Worm (Caenorhabditis elegans): ENCODE measurements around the gene sre-37.
A peak's percentile ranks its signal among the peaks of the same experiment; 100 is the strongest.

Gene sre-37

ce11 chrII:12459422-12459821 lies 6.2 kb upstream of the sre-37 start, which contains the start of gene tag-281 (continued):
- no peak for TF ChIP-seq lin-11 (tag; optimal IDR thresholded peaks at IDR 0.05)
- no peak for TF ChIP-seq ttx-3 (tag; optimal IDR thresholded peaks at IDR 0.05)
- no peak for TF ChIP-seq dve-1 (tag; optimal IDR thresholded peaks at IDR 0.05)
- TF ChIP-seq K02D7.2 (tag; optimal IDR thresholded peaks at IDR 0.05): no peak
- TF ChIP-seq sox-4 (tag; optimal IDR thresholded peaks at IDR 0.05): no peak
- no peak for TF ChIP-seq che-1 (tag; optimal IDR thresholded peaks at IDR 0.05)
- no peak for TF ChIP-seq unc-3 (GFP tag; conservative IDR thresholded peaks at IDR 0.05)
- no peak for TF ChIP-seq unc-3 (tag; optimal IDR thresholded peaks at IDR 0.05)
- TF ChIP-seq ceh-31 (tag; optimal IDR thresholded peaks at IDR 0.05): peak; percentile 15
- TF ChIP-seq fkh-10 (GFP tag; optimal IDR thresholded peaks at IDR 0.05): no peak
- TF ChIP-seq npax-4 (tag; optimal IDR thresholded peaks at IDR 0.05): no peak
- no peak for TF ChIP-seq pros-1 (tag; optimal IDR thresholded peaks at IDR 0.05)
- no peak for TF ChIP-seq F13H6.1 (tag; optimal IDR thresholded peaks at IDR 0.05)
- no peak for TF ChIP-seq pag-3 (tag; optimal IDR thresholded peaks at IDR 0.05; ENCODE audit: borderline replicate concordance)
- no peak for TF ChIP-seq mec-3 (tag; optimal IDR thresholded peaks at IDR 0.05; ENCODE audit: borderline replicate concordance)
- TF ChIP-seq K09A11.1 (tag; optimal IDR thresholded peaks at IDR 0.05; ENCODE audit: insufficient read depth): no peak
- peak; percentile 68 for TF ChIP-seq nfya-1 (tag; optimal IDR thresholded peaks at IDR 0.05)
- TF ChIP-seq lim-6 (tag; optimal IDR thresholded peaks at IDR 0.05): no peak
- peak; percentile 3 for TF ChIP-seq ceh-48 (tag; optimal IDR thresholded peaks at IDR 0.05)
- no peak for TF ChIP-seq syd-9 (tag; optimal IDR thresholded peaks at IDR 0.05)
- no peak for TF ChIP-seq unc-55 (GFP tag; optimal IDR thresholded peaks at IDR 0.05)
- TF ChIP-seq ceh-34 (tag; optimal IDR thresholded peaks at IDR 0.05): peak; percentile 12
- TF ChIP-seq unc-86 (tag; optimal IDR thresholded peaks at IDR 0.05): peak; percentile 21
- TF ChIP-seq tbx-7 (tag; optimal IDR thresholded peaks at IDR 0.05): no peak
- TF ChIP-seq elt-2 (tag; optimal IDR thresholded peaks at IDR 0.05): no peak
- TF ChIP-seq dmd-4 (tag; optimal IDR thresholded peaks at IDR 0.05; ENCODE audit: borderline replicate concordance): no peak
- no peak for TF ChIP-seq elt-4 (tag; optimal IDR thresholded peaks at IDR 0.05)
- no peak for TF ChIP-seq ref-2 (tag; optimal IDR thresholded peaks at IDR 0.05)
- peak; percentile 25 for TF ChIP-seq ceh-18 (tag; optimal IDR thresholded peaks at IDR 0.05)
- TF ChIP-seq ahr-1 (tag; optimal IDR thresholded peaks at IDR 0.05): no peak
- TF ChIP-seq fkh-6 (tag; optimal IDR thresholded peaks at IDR 0.05): no peak
- no peak for TF ChIP-seq hlh-13 (GFP tag; optimal IDR thresholded peaks at IDR 0.05)
- TF ChIP-seq unc-42 (tag; optimal IDR thresholded peaks at IDR 0.05): peak; percentile 47
- TF ChIP-seq C38D4.7 (GFP tag; optimal IDR thresholded peaks at IDR 0.05): no peak

- TF ChIP-seq zip-5 (tag; optimal IDR thresholded peaks at IDR 0.05) (no peak), K09A11.1 (tag; optimal IDR thresholded peaks at IDR 0.05; ENCODE audit: insufficient read depth) (no peak), tbx-7 (tag; optimal IDR thresholded peaks at IDR 0.05) (no peak), fkh-6 (tag; optimal IDR thresholded peaks at IDR 0.05) (no peak), npax-4 (tag; optimal IDR thresholded peaks at IDR 0.05) (no peak), fkh-10 (GFP tag; optimal IDR thresholded peaks at IDR 0.05) (no peak), pat-9 (tag; optimal IDR thresholded peaks at IDR 0.05) (no peak), ceh-22 (tag; optimal IDR thresholded peaks at IDR 0.05) (no peak), nfya-1 (tag; optimal IDR thresholded peaks at IDR 0.05) (no peak), hlh-6 (tag; optimal IDR thresholded peaks at IDR 0.05) (no peak), fax-1 (tag; optimal IDR thresholded peaks at IDR 0.05) (no peak)
Measured at ce11 chrII:12460602-12461453, 4.8 kb upstream of the sre-37 start, which contains the start of gene tag-280. TSS of gene tag-280 (plus strand) at chrII:12460652.

All from whole organism, late embryonic.